Worm (Caenorhabditis elegans) whole organism, late embryonic: ENCODE data around the gene glr-2.
A peak's percentile ranks its signal among the peaks of the same experiment; 100 is the strongest.

Experiments used
- C38D4.7 ChIP-seq: fragments of 200-800 bp; sonication (Bioruptor generic); optimal IDR thresholded peaks from 2 replicates; lab custom pipeline; 2018; ENCODE audit warnings: mild to moderate bottlenecking, missing genetic modification characterization, moderate library complexity, missing compliant biosample characterization
- F13H6.1 ChIP-seq: sonication (generic microtip); optimal IDR thresholded peaks from 2 replicates; lab custom pipeline; 2016; ENCODE audit warnings: missing genetic modification characterization, missing compliant biosample characterization
- T23F11.4 ChIP-seq: fragments of 200-800 bp; sonication (Bioruptor generic); optimal IDR thresholded peaks from 2 replicates; lab custom pipeline; 2018; ENCODE audit warnings: mild to moderate bottlenecking, missing genetic modification characterization, missing compliant biosample characterization
- Y22D7AL.16 ChIP-seq: sonication (generic microtip); optimal IDR thresholded peaks from 2 replicates; lab custom pipeline; 2016; ENCODE audit warnings: missing genetic modification characterization, missing compliant biosample characterization
- ama-1 ChIP-seq: fragments of 150-350 bp; optimal IDR thresholded peaks from 2 replicates; lab custom pipeline; 2014
- ceh-18 ChIP-seq: sonication (generic microtip); optimal IDR thresholded peaks from 2 replicates; lab custom pipeline; 2016; ENCODE audit warnings: missing genetic modification characterization, missing compliant biosample characterization
- ceh-2 ChIP-seq: sonication (generic microtip); optimal IDR thresholded peaks from 2 replicates; lab custom pipeline; 2016; ENCODE audit warnings: missing genotype, missing genetic modification characterization, missing compliant biosample characterization
- ceh-22 ChIP-seq: sonication (generic microtip); optimal IDR thresholded peaks from 2 replicates; lab custom pipeline; 2017; ENCODE audit warnings: missing biosample characterization, missing genetic modification characterization
- ceh-30 ChIP-seq: fragments of 150-350 bp; optimal IDR thresholded peaks from 2 replicates; lab custom pipeline; 2014; ENCODE audit warnings: missing biosample characterization, missing genetic modification characterization
- ceh-31 ChIP-seq: sonication (generic microtip); optimal IDR thresholded peaks from 2 replicates; lab custom pipeline; 2016; ENCODE audit warnings: missing genetic modification characterization, missing compliant biosample characterization
- ceh-45 ChIP-seq: fragments of 200-800 bp; sonication (Bioruptor generic); IDR thresholded peaks from 2 replicates; pipeline ENCODE4 v1.3.6; 2022; ENCODE audit warnings: missing genetic modification reagents, missing genetic modification characterization, missing compliant biosample characterization
- ceh-48 ChIP-seq: sonication (generic microtip); optimal IDR thresholded peaks from 2 replicates; lab custom pipeline; 2016; ENCODE audit warnings: missing genetic modification characterization, inconsistent platforms, missing compliant biosample characterization
- dmd-4 ChIP-seq: sonication (generic microtip); optimal IDR thresholded peaks from 2 replicates; lab custom pipeline; 2016; ENCODE audit warnings: borderline replicate concordance, missing genetic modification characterization, missing compliant biosample characterization
- elt-2 ChIP-seq: sonication (generic microtip); optimal IDR thresholded peaks from 2 replicates; lab custom pipeline; 2016; ENCODE audit warnings: missing genetic modification reagents, missing genetic modification characterization, missing compliant biosample characterization
- fkh-6 ChIP-seq: sonication (generic microtip); optimal IDR thresholded peaks from 2 replicates; lab custom pipeline; 2016; ENCODE audit warnings: missing genetic modification characterization, missing compliant biosample characterization
- hlh-30 ChIP-seq: sonication (generic microtip); optimal IDR thresholded peaks from 2 replicates; lab custom pipeline; 2017; ENCODE audit warnings: antibody characterized with exemption, missing genetic modification characterization, missing compliant biosample characterization; ENCODE audit not compliant: insufficient read depth
- lim-6 ChIP-seq: sonication (generic microtip); optimal IDR thresholded peaks from 2 replicates; lab custom pipeline; 2016; ENCODE audit warnings: missing genetic modification characterization, missing compliant biosample characterization
- lin-11 ChIP-seq: fragments of 200-800 bp; sonication (Bioruptor generic); optimal IDR thresholded peaks from 2 replicates; lab custom pipeline; 2018; ENCODE audit warnings: mild to moderate bottlenecking, missing genetic modification characterization, missing compliant biosample characterization
- nfya-1 ChIP-seq: sonication (generic microtip); optimal IDR thresholded peaks from 2 replicates; lab custom pipeline; 2017; ENCODE audit warnings: missing genetic modification characterization, mild to moderate bottlenecking, missing compliant biosample characterization, antibody characterized with exemption, moderate library complexity
- pat-9 ChIP-seq: fragments of 200-800 bp; sonication (Bioruptor generic); optimal IDR thresholded peaks from 2 replicates; lab custom pipeline; 2018; ENCODE audit warnings: mild to moderate bottlenecking, missing genetic modification characterization, moderate library complexity, missing compliant biosample characterization
- pha-2 ChIP-seq: sonication (generic microtip); optimal IDR thresholded peaks from 2 replicates; lab custom pipeline; 2017; ENCODE audit warnings: mild to moderate bottlenecking, missing genetic modification characterization, missing compliant biosample characterization
- ref-2 ChIP-seq: sonication (generic microtip); optimal IDR thresholded peaks from 2 replicates; lab custom pipeline; 2016; ENCODE audit warnings: missing genetic modification characterization, missing compliant biosample characterization
- sdc-2 ChIP-seq: sonication (generic microtip); optimal IDR thresholded peaks from 2 replicates; lab custom pipeline; 2016; ENCODE audit warnings: missing genotype, missing genetic modification characterization, missing compliant biosample characterization
- sox-2 ChIP-seq: fragments of 200-800 bp; sonication (Bioruptor generic); IDR thresholded peaks from 2 replicates; pipeline ENCODE4 v1.3.6; 2022; ENCODE audit warnings: missing genetic modification reagents, missing genetic modification characterization, missing compliant biosample characterization
- sox-4 ChIP-seq: sonication (generic microtip); optimal IDR thresholded peaks from 2 replicates; lab custom pipeline; 2017; ENCODE audit warnings: mild to moderate bottlenecking, missing genetic modification characterization, inconsistent platforms, missing compliant biosample characterization
- syd-9 ChIP-seq: sonication (generic microtip); optimal IDR thresholded peaks from 2 replicates; lab custom pipeline; 2016; ENCODE audit warnings: mild to moderate bottlenecking, missing genetic modification characterization, moderate library complexity, missing compliant biosample characterization
- tbx-2 ChIP-seq: sonication (generic microtip); optimal IDR thresholded peaks from 2 replicates; lab custom pipeline; 2016; ENCODE audit warnings: missing genetic modification characterization, missing compliant biosample characterization
- unc-42 ChIP-seq: sonication (generic microtip); optimal IDR thresholded peaks from 2 replicates; lab custom pipeline; 2016; ENCODE audit warnings: missing genotype, missing genetic modification characterization, missing compliant biosample characterization
- unc-55 ChIP-seq: sonication (generic microtip); optimal IDR thresholded peaks from 2 replicates; lab custom pipeline; 2017; ENCODE audit warnings: missing biosample characterization, missing genetic modification reagents, missing genetic modification characterization
- unc-86 ChIP-seq: sonication (generic microtip); optimal IDR thresholded peaks from 2 replicates; lab custom pipeline; 2016; ENCODE audit warnings: missing genetic modification characterization, missing compliant biosample characterization
- ztf-16 ChIP-seq: sonication (generic microtip); optimal IDR thresholded peaks from 2 replicates; lab custom pipeline; 2017; ENCODE audit warnings: missing genetic modification characterization, missing compliant biosample characterization

The glr-2 gene

DNA sequence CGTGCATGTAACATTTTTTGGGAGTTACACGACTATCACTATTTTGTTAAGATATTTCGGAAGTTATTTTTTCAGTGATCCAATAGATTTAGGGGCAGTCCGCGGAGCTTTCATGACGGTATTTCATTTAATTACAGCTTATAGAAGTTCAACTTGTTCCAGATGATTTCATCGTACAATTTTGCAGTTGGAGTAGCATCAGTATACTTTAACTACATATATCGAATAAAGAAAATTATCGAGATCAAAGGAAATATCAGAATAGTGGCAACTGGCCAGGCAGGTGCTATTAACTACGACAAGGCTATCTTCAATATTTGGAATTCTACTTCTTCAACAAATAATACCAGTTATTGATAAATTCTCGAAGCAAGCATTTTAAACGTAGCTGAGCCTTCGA lies 33.7 kb upstream of the glr-2 start:
- TF ChIP-seq sdc-2 (tag; lab: Kevin White, UChicago): no peak
- no peak for TF ChIP-seq unc-86 (tag; lab: Kevin White, UChicago)
- TF ChIP-seq ceh-30: no peak
- no peak for TF ChIP-seq ceh-45 (GFP tag; lab: Robert Waterston, UW)
- TF ChIP-seq ceh-31 (tag; lab: Kevin White, UChicago): no peak
- no peak for TF ChIP-seq pat-9
- no peak for TF ChIP-seq ceh-22
- TF ChIP-seq, all 69 proteins: peak for 0

- TF ChIP-seq ceh-48 (tag; lab: Kevin White, UChicago) (no peak), sdc-2 (tag; lab: Kevin White, UChicago) (no peak), F13H6.1 (tag; lab: Kevin White, UChicago) (no peak), ceh-22 (no peak), ceh-2 (no peak), ama-1 (no peak), sox-4 (tag; lab: Kevin White, UChicago) (no peak), fkh-6 (tag; lab: Kevin White, UChicago) (no peak), C38D4.7 (GFP tag; lab: Kevin White, UChicago) (no peak), ref-2 (tag; lab: Kevin White, UChicago) (no peak), dmd-4 (tag; lab: Kevin White, UChicago) (no peak)
Measured at ce11 chrIII:7170090-7170489, 25.3 kb upstream of the glr-2 start.

DNA sequence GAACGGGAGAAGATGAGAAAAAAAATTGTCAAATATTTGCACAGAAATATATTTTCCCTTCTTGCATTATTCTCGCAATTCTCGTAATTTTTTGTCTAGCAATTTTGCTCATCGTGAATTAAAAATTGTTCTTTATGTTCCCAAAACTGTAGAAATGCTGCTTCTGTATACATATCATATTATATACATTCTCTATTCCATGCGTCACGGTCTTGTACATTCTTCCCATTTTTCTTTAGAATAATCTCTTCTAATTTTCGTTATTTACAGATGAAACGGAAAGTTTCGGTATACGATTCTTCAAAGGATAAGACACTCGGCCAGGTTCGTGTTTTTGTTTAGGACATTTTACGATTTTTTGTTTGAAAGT lies 22.8 kb upstream of the glr-2 start, which contains the start of gene acs-4:
Gene acs-4, plus strand, starts transcription at position 271 of the 370 bp plus-strand sequence.
- no peak for TF ChIP-seq sox-2
- no peak for TF ChIP-seq unc-42 (tag; lab: Kevin White, UChicago)
- TF ChIP-seq lim-6: no peak
- no peak for TF ChIP-seq ztf-16
- TF ChIP-seq ceh-18 (tag; lab: Kevin White, UChicago): no peak
- no peak for TF ChIP-seq C38D4.7 (GFP tag; lab: Kevin White, UChicago)
- TF ChIP-seq lin-11 (tag; lab: Kevin White, UChicago): no peak

DNA sequence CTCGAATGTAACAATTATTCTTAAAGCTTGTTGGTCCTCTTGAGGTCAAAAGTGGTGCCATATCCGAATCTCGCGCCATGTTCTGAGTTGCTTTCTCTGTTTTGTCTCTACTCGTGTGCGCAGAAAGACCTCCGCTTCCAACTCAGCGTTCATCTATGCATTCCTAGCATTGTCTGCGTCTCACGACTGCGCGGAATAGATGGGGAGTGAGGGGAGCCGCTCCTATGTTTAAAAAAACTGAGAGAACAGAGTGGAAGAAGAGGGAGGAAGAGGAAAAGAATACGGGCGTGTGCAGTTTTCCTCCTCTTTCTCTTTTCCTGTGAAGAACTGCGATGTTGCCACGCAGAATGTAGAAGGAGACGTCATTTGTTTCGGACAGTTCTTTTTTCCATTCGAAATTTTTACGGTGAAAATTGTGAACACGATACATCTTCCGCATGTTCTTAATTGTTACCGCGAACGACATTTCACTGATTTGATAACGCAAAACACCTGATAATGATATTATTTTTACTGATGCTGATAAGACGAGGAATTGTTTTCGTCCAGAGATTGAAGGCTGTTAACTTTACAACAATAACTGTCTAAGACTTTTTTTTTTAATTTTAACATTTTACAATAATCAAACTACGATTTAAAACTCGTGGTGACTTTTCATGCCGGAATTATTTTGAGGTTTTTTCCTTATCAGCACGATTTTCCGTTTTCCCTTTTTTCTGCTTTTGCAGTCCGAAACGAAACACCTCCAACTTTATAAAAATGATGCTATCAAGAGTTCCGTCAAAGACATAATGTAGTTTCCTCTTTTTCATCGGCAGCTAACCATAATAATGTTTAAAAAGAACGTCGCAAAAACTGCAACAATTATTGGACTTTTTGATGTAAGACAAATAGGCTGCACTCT lies 22.2 kb upstream of the glr-2 start:
- TF ChIP-seq Y22D7AL.16 (tag; lab: Kevin White, UChicago) (no peak), pha-2 (tag; lab: Kevin White, UChicago) (no peak), ama-1 (no peak), nfya-1 (peak; percentile 8), C38D4.7 (GFP tag; lab: Kevin White, UChicago) (no peak), elt-2 (tag; lab: Kevin White, UChicago) (peak; percentile 91), T23F11.4 (GFP tag; lab: Kevin White, UChicago) (no peak), lin-11 (tag; lab: Kevin White, UChicago) (no peak)

- TF ChIP-seq ceh-18 (tag; lab: Kevin White, UChicago) (no peak), sox-4 (tag; lab: Kevin White, UChicago) (no peak), elt-2 (tag; lab: Kevin White, UChicago) (peak; percentile 45), unc-55 (GFP tag; lab: Kevin White, UChicago) (no peak), tbx-2 (no peak)
Measured at ce11 chrIII:7165816-7166229, 21.1 kb upstream of the glr-2 start.

DNA sequence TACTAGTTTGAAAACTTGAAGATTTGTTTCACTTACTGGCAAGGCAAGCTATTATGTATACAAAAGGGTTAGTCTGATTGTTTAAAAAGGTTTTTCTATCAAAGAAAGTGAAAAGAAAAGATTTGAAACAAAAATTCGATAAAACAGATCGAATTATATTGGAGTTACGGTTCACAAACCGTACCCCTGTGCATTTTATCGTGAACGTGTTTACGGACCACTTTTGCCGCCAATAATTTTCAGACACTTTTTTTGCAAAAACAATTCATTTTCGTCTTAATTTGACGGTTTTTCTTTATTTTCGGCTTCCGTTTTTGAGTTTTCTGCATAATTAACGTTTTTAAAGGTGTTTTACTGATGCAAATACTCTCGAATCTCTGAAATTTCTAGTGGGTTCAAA lies 20.5 kb upstream of the glr-2 start:
- TF ChIP-seq pha-2 (tag; lab: Kevin White, UChicago): no peak
- no peak for TF ChIP-seq hlh-30
- no peak for TF ChIP-seq Y22D7AL.16 (tag; lab: Kevin White, UChicago)
- TF ChIP-seq ceh-48 (tag; lab: Kevin White, UChicago): no peak
- TF ChIP-seq lim-6: no peak
- no peak for TF ChIP-seq unc-42 (tag; lab: Kevin White, UChicago)
- no peak for TF ChIP-seq syd-9 (tag; lab: Kevin White, UChicago)
